Worm (Caenorhabditis elegans) whole organism, L4/young adult: ENCODE data around the gene Y70C5A.4.

Source experiments
- W03F9.2 ChIP-seq: fragments of 150-350 bp; optimal IDR thresholded peaks from 2 replicates; lab custom pipeline; 2014; ENCODE audit warnings: missing biosample characterization, missing genetic modification characterization
- dao-5 ChIP-seq: sonication (generic microtip); optimal IDR thresholded peaks from 2 replicates; lab custom pipeline; 2016; ENCODE audit warnings: missing genotype, missing genetic modification characterization, moderate library complexity, missing compliant biosample characterization

- TF ChIP-seq W03F9.2 (tag; lab: Kevin White, UChicago) (no peak), dao-5 (tag; lab: Kevin White, UChicago) (no peak)
These were observed 10.4 kb downstream of the Y70C5A.4 start, which contains the start of gene oac-53 for ce11 chrV:16627962-16628361.
